Worm (Caenorhabditis elegans): ENCODE results near the gene tbc-8.
A peak's percentile ranks its signal among the peaks of the same experiment; 100 is the strongest.
"Not testable (repeated sequence)": the region's sequence is repeated elsewhere in the genome, so short reads cannot be mapped to it uniquely, and the experiment has no call there.

The tbc-8 gene

DNA sequence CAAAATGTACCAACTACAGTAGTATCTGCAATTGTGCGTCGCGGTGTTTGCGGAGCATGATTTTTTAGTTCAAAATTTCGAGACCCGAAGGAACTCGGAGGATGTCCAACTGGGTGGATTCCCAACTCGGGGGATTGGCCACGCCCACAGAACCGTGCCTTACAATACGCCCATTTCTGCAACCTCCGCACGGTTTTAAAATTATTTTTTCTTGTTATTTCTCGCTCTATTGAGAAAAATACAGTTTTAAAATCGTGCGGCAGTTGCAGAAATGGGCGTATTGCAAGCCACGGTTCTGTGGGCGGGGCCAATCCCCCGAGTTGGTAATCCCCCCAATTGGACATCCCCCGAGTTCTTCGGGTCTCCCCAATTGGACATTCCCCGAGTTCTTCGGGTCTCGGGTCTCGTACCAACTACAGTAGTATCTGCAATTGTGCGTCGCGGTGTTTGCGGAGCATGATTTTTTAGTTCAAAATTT is 44.5 kb upstream of the tbc-8 start (continued):
- TF ChIP-seq madf-3 (GFP tag; IDR thresholded peaks at IDR 0.05) (0 out of 2 replicates have a peak, but pooled peaks have one; percentile 10), ztf-28 (GFP tag; IDR thresholded peaks at IDR 0.05) (peak; percentile 60; the same call in 1 of the 2 replicates), dox-1 (GFP tag; IDR thresholded peaks at IDR 0.05) (peak; percentile 80), ceh-100 (GFP tag; IDR thresholded peaks at IDR 0.05) (peak; percentile 88), hmg-1.2 (GFP tag; IDR thresholded peaks at IDR 0.05) (peak; percentile 49), Y79H2A.3 (GFP tag; conservative IDR thresholded peaks at IDR 0.05) (peak; percentile 41; the same call in 1 of the 2 replicates), Y95B8A.8 (GFP tag; IDR thresholded peaks at IDR 0.05) (peak; percentile 69; the same call in 1 of the 2 replicates), Y67H2A.10 (GFP tag; conservative IDR thresholded peaks at IDR 0.05) (0 out of 2 replicates have a peak, but pooled peaks have one; percentile 31), mcd-1 (GFP tag; IDR thresholded peaks at IDR 0.05) (peak; percentile 76), lsl-1 (GFP tag; optimal IDR thresholded peaks at IDR 0.05) (peak; percentile 85), B0019.2 (GFP tag; conservative IDR thresholded peaks at IDR 0.05) (peak; percentile 38), F37B4.10 (GFP tag; IDR thresholded peaks at IDR 0.05) (0 out of 2 replicates have a peak, but pooled peaks have one; percentile 58), B0336.3 (GFP tag; IDR thresholded peaks at IDR 0.05) (0 out of 2 replicates have a peak, but pooled peaks have one; percentile 9), snpc-4 (tag; optimal IDR thresholded peaks at IDR 0.05) (peak in 1 of 4 experiments; percentile 15), xnd-1 (tag; optimal IDR thresholded peaks at IDR 0.05) (peak; percentile 44), bed-2 (GFP tag; IDR thresholded peaks at IDR 0.05) (0 out of 2 replicates have a peak, but pooled peaks have one; percentile 7)
- not testable (repeated sequence) for TF ChIP-seq snpc-4 (GFP tag; optimal IDR thresholded peaks at IDR 0.05)

ce11 chrIII:10320788-10321187 is 44.0 kb upstream of the tbc-8 start, which contains the start of gene sas-7:
TSS of gene sas-7 (plus strand) at chrIII:10321019.
- TF ChIP-seq ceh-91 (GFP tag; IDR thresholded peaks at IDR 0.05) (no peak), tbp1 (GFP tag; optimal IDR thresholded peaks at IDR 0.05) (no peak), hmg-1.2 (GFP tag; IDR thresholded peaks at IDR 0.05) (no peak), Y56A3A.18 (GFP tag; IDR thresholded peaks at IDR 0.05) (no peak), ceh-100 (GFP tag; IDR thresholded peaks at IDR 0.05) (no peak), dpff-1 (tag; optimal IDR thresholded peaks at IDR 0.05) (no peak)

DNA sequence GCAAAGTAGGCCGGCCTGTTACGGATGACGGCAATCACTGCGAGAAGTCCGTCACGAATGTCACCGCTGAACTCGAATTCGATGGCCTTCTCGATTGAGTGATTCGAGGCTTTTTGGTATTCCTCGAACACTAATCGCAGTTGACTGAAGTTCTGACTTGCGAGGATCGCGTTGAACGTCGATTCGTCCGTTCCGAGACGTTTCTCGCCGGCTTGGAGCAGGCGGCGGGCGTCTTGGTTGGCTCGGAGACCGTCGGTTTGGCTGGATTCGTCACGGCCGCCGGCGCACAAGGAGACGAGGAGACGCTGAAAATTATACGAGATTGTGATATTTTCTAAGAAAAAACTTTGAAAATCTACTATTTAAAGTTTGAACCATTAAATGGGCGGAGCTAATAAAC is 38.4 kb upstream of the tbc-8 start:
- TF ChIP-seq hlh-26 (GFP tag; conservative IDR thresholded peaks at IDR 0.05): no peak
- TF ChIP-seq egrh-3 (GFP tag; IDR thresholded peaks at IDR 0.05): peak; percentile 26; the same call in 1 of the 2 replicates
- TF ChIP-seq nfyb-1 (GFP tag; IDR thresholded peaks at IDR 0.05): 0 out of 2 replicates have a peak, but pooled peaks have one; percentile 20
- no peak for TF ChIP-seq madf-10 (tag; optimal IDR thresholded peaks at IDR 0.05)
- TF ChIP-seq zfh-2 (GFP tag; conservative IDR thresholded peaks at IDR 0.05): peak; percentile 83

DNA sequence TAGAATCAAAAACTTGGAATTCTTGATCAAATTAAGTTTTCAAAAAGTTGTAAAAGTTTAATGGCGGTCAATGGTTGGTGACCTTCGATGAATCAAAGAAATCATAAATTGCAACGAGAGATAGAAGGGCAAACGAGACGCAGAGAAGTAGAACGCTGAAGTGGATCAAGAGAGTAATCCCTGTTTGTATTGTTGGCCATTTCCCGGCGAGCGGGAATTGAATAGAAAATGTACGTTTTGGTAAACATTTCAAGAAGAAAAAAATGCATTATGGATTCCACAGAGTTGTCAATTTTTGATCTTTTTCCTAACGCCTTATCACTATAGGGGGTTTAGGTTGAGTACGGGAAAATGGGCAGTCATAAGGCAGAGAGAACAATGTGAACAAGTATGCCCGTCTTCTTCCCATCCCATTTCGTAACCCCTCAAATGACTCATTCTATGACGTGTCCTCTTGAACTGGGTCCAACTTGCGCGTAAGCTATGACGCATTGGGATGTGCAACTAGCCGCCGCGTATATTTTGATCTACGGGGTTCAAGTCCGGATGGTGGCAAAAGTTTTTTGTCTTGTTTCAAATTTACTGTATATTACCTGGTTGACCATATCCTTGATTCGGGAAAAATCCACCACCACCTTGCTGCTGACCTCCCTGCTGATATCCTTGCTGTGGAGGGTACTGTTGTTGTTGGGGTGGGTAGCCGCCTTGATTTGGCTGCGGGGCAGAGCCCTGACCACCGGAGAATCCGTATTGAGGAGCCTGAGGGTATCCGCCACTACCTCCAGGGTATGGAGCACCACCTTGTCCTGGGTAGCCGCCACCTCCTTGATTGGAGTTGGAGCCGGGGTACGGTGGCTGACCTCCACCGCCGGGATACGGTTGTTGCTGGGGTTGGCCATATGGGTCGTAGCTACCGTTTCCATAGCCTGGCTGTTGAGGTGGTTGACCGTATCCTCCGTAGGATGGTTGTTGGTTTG is 35.9 kb upstream of the tbc-8 start:
- TF ChIP-seq zfh-2 (GFP tag; conservative IDR thresholded peaks at IDR 0.05) (peak; percentile 84), tbx-9 (tag; optimal IDR thresholded peaks at IDR 0.05; ENCODE audit: borderline replicate concordance) (peak; percentile 77), chd-7 (tag; optimal IDR thresholded peaks at IDR 0.05) (peak; percentile 16), hrde-1 (tag; optimal IDR thresholded peaks at IDR 0.05; ENCODE audit: borderline replicate concordance) (no peak), egrh-3 (GFP tag; IDR thresholded peaks at IDR 0.05) (peak; percentile 45; the same call in 1 of the 2 replicates), cebp-1 (GFP tag; IDR thresholded peaks at IDR 0.05) (0 out of 2 replicates have a peak, but pooled peaks have one; percentile 11), cebp-1 (tag; optimal IDR thresholded peaks at IDR 0.05) (peak; percentile 77), nhr-80 (tag; optimal IDR thresholded peaks at IDR 0.05) (peak; percentile 8), sdz-38 (tag; optimal IDR thresholded peaks at IDR 0.05) (no peak), lin-35 (GFP tag; optimal IDR thresholded peaks at IDR 0.05) (no peak), mxl-1 (tag; optimal IDR thresholded peaks at IDR 0.05) (no peak), Y53F4B.3 (GFP tag; IDR thresholded peaks at IDR 0.05) (no peak), F37B4.10 (GFP tag; IDR thresholded peaks at IDR 0.05) (no peak), repo-1 (tag; optimal IDR thresholded peaks at IDR 0.05) (no peak), madf-6 (GFP tag; IDR thresholded peaks at IDR 0.05) (peak; percentile 43), athp-1 (tag; optimal IDR thresholded peaks at IDR 0.05) (no peak), F57A8.1 (GFP tag; optimal IDR thresholded peaks at IDR 0.05) (no peak), efl-1 (GFP tag; optimal IDR thresholded peaks at IDR 0.05) (peak; percentile 51)

All from whole organism, young adult.